Worm (Caenorhabditis elegans) whole organism, L2 larva: Measurements from ENCODE around the gene best-23.

ENCODE experiments used
- C34F6.9 ChIP-seq: fragments of 150-350 bp; optimal IDR thresholded peaks from 2 replicates; lab custom pipeline; 2014; ENCODE audit warnings: missing biosample characterization, missing genetic modification characterization
- F13H6.1 ChIP-seq: sonication (generic microtip); optimal IDR thresholded peaks from 2 replicates; lab custom pipeline; 2016; ENCODE audit warnings: missing genetic modification characterization, missing compliant biosample characterization
- R02D3.7 ChIP-seq: fragments of 150-350 bp; optimal IDR thresholded peaks from 2 replicates; lab custom pipeline; 2014; ENCODE audit warnings: missing biosample characterization, missing genetic modification characterization
- ZK546.5 ChIP-seq: sonication (generic microtip); optimal IDR thresholded peaks from 2 replicates; lab custom pipeline; 2017; ENCODE audit warnings: missing biosample characterization, missing genetic modification characterization
- aly-2 ChIP-seq: fragments of 150-350 bp; optimal IDR thresholded peaks from 2 replicates; lab custom pipeline; 2014; ENCODE audit warnings: missing biosample characterization, missing genetic modification characterization
- ama-1 ChIP-seq: fragments of 150-350 bp; optimal IDR thresholded peaks from 2 replicates; lab custom pipeline; 2018; ENCODE audit warnings: inconsistent platforms
- blmp-1 ChIP-seq: sonication (generic microtip); optimal IDR thresholded peaks from 2 replicates; lab custom pipeline; 2017; ENCODE audit warnings: missing genetic modification characterization, mild to moderate bottlenecking, missing compliant biosample characterization, antibody characterized with exemption, moderate library complexity; ENCODE audit not compliant: insufficient read depth
- ceh-82 ChIP-seq: fragments of 150-350 bp; optimal IDR thresholded peaks from 2 replicates; lab custom pipeline; 2014; ENCODE audit warnings: missing biosample characterization, missing genetic modification characterization
- crh-2 ChIP-seq: sonication (generic microtip); optimal IDR thresholded peaks from 2 replicates; lab custom pipeline; 2017; ENCODE audit warnings: missing biosample characterization, missing genetic modification characterization
- dmd-4 ChIP-seq: sonication (generic microtip); optimal IDR thresholded peaks from 2 replicates; lab custom pipeline; 2017; ENCODE audit warnings: missing biosample characterization, missing genetic modification characterization
- elt-3 ChIP-seq: sonication (generic microtip); optimal IDR thresholded peaks from 2 replicates; lab custom pipeline; 2017; ENCODE audit warnings: missing biosample characterization, missing genetic modification characterization
- fos-1 ChIP-seq: fragments of 150-350 bp; optimal IDR thresholded peaks from 2 replicates; lab custom pipeline; 2014; ENCODE audit warnings: missing biosample characterization, missing genetic modification characterization
- lsy-2 ChIP-seq, 2 experiments: fragments of 150-350 bp in 1 of 2; sonication (generic microtip) in 1 of 2; optimal IDR thresholded peaks; 2 replicates each; lab custom pipeline; 2014 to 2017; ENCODE audit warnings: missing biosample characterization in 2 of 2, missing genetic modification characterization in 2 of 2
- mdl-1 ChIP-seq, 2 experiments: fragments of 150-350 bp in 1 of 2; sonication (generic microtip) in 1 of 2; optimal IDR thresholded peaks; 2 replicates each; lab custom pipeline; 2017; ENCODE audit warnings: missing biosample characterization in 2 of 2, missing genetic modification characterization in 2 of 2
- nhr-11 ChIP-seq: fragments of 150-350 bp; optimal IDR thresholded peaks from 2 replicates; lab custom pipeline; 2014; ENCODE audit warnings: missing biosample characterization, missing genetic modification characterization
- nhr-12 ChIP-seq: fragments of 150-350 bp; optimal IDR thresholded peaks from 2 replicates; lab custom pipeline; 2014; ENCODE audit warnings: missing biosample characterization, missing genetic modification characterization
- nhr-129 ChIP-seq: fragments of 150-350 bp; optimal IDR thresholded peaks from 2 replicates; lab custom pipeline; 2014; ENCODE audit warnings: missing biosample characterization, missing genetic modification characterization
- nhr-21 ChIP-seq: fragments of 150-350 bp; optimal IDR thresholded peaks from 2 replicates; lab custom pipeline; 2014; ENCODE audit warnings: missing biosample characterization, missing genetic modification characterization
- nhr-23 ChIP-seq: fragments of 150-350 bp; optimal IDR thresholded peaks from 2 replicates; lab custom pipeline; 2014; ENCODE audit warnings: missing biosample characterization, missing genetic modification reagents, missing genetic modification characterization
- nhr-237 ChIP-seq: fragments of 150-350 bp; optimal IDR thresholded peaks from 2 replicates; lab custom pipeline; 2014; ENCODE audit warnings: missing biosample characterization, missing genetic modification characterization
- nhr-25 ChIP-seq: fragments of 150-350 bp; sonication (generic microtip); optimal IDR thresholded peaks from 3 replicates; lab custom pipeline; 2014; ENCODE audit warnings: missing biosample characterization, missing genetic modification characterization
- nhr-6 ChIP-seq: fragments of 150-350 bp; optimal IDR thresholded peaks from 2 replicates; lab custom pipeline; 2014; ENCODE audit warnings: missing biosample characterization, missing genetic modification characterization
- peb-1 ChIP-seq: fragments of 150-350 bp; optimal IDR thresholded peaks from 2 replicates; lab custom pipeline; 2014; ENCODE audit warnings: missing biosample characterization, missing genetic modification characterization
- sem-4 ChIP-seq: fragments of 150-350 bp; optimal IDR thresholded peaks from 2 replicates; lab custom pipeline; 2014; ENCODE audit warnings: missing biosample characterization, missing genetic modification reagents, missing genetic modification characterization
- skn-1 ChIP-seq: sonication (generic microtip); optimal IDR thresholded peaks from 2 replicates; lab custom pipeline; 2017; ENCODE audit warnings: missing biosample characterization, missing genetic modification characterization
- sma-3 ChIP-seq: sonication (generic microtip); optimal IDR thresholded peaks from 2 replicates; lab custom pipeline; 2016; ENCODE audit warnings: missing genetic modification reagents, missing genetic modification characterization, missing compliant biosample characterization
- sma-9 ChIP-seq, 2 experiments: fragments of 150-350 bp in 1 of 2; sonication (generic microtip) in 1 of 2; optimal IDR thresholded peaks; 2 replicates each; lab custom pipeline; 2014 to 2016; ENCODE audit warnings: missing genetic modification characterization in 2 of 2, mild to moderate bottlenecking in 1 of 2, missing biosample characterization in 1 of 2, missing compliant biosample characterization in 1 of 2, missing genetic modification reagents in 1 of 2, moderate library complexity in 1 of 2
- snpc-4 ChIP-seq: fragments of 150-350 bp; optimal IDR thresholded peaks from 2 replicates; lab custom pipeline; 2014; ENCODE audit warnings: missing biosample characterization, missing genetic modification characterization
- unc-39 ChIP-seq: fragments of 150-350 bp; optimal IDR thresholded peaks from 2 replicates; lab custom pipeline; 2014; ENCODE audit warnings: missing biosample characterization, missing genetic modification characterization
- unc-55 ChIP-seq: fragments of 150-350 bp; sonication (generic microtip); optimal IDR thresholded peaks from 3 replicates; lab custom pipeline; 2014; ENCODE audit warnings: missing biosample characterization, missing genetic modification reagents, missing genetic modification characterization
- ztf-1 ChIP-seq: fragments of 200-800 bp; sonication (Bioruptor generic); conservative IDR thresholded peaks from 2 replicates; pipeline ENCODE4 v1.3.6; 2022; ENCODE audit warnings: missing genetic modification characterization, missing compliant biosample characterization
- ztf-11 ChIP-seq: sonication (generic microtip); optimal IDR thresholded peaks from 2 replicates; lab custom pipeline; 2017; ENCODE audit warnings: missing biosample characterization, missing genetic modification characterization
- ztf-4 ChIP-seq: fragments of 150-350 bp; optimal IDR thresholded peaks from 2 replicates; lab custom pipeline; 2014; ENCODE audit warnings: missing biosample characterization, missing genetic modification characterization

best-23 gene

ce11 chrII:7907539-7907997 is at the start of gene best-23:
TSS of gene best-23 (minus strand) at chrII:7907589.
- TF ChIP-seq nhr-11 (tag; lab: Kevin White, UChicago) (no peak), ztf-4 (tag; lab: Kevin White, UChicago) (no peak), lsy-2 (tag; optimal IDR thresholded peaks at IDR 0.05; lab: Kevin White, UChicago) (peak in 1 of 2 experiments; percentile 28), sma-9 (GFP tag; optimal IDR thresholded peaks at IDR 0.05; lab: Kevin White, UChicago) (peak; percentile 29), sma-9 (tag; optimal IDR thresholded peaks at IDR 0.05; lab: Kevin White, UChicago) (no peak), mdl-1 (tag; optimal IDR thresholded peaks at IDR 0.05; lab: Kevin White, UChicago) (no peak), ZK546.5 (tag; lab: Kevin White, UChicago) (no peak), nhr-237 (tag; lab: Kevin White, UChicago) (no peak), sem-4 (tag; lab: Kevin White, UChicago) (peak; percentile 3), C34F6.9 (tag; lab: Kevin White, UChicago) (peak; percentile 28), aly-2 (tag; lab: Kevin White, UChicago) (no peak), ama-1 (lab: Kevin White, UChicago) (no peak), snpc-4 (tag; lab: Kevin White, UChicago) (no peak)

ce11 chrII:7955548-7955947 is 48.2 kb upstream of the best-23 start:
- peak; percentile 46 for TF ChIP-seq unc-55
- TF ChIP-seq ztf-11 (tag; lab: Kevin White, UChicago), result no peak
- no peak for TF ChIP-seq sem-4 (tag; lab: Kevin White, UChicago)
- TF ChIP-seq fos-1 (tag; lab: Kevin White, UChicago), result no peak
- TF ChIP-seq ZK546.5 (tag; lab: Kevin White, UChicago), result no peak
- no peak for TF ChIP-seq elt-3
- TF ChIP-seq nhr-6 (tag; lab: Kevin White, UChicago), result no peak
- no peak for TF ChIP-seq nhr-129 (tag; lab: Kevin White, UChicago)
- no peak for TF ChIP-seq ztf-4 (tag; lab: Kevin White, UChicago)

- TF ChIP-seq unc-39 (tag; lab: Kevin White, UChicago), result no peak
- no peak for TF ChIP-seq sma-3 (GFP tag; lab: Kevin White, UChicago)
- TF ChIP-seq peb-1, result no peak
- TF ChIP-seq nhr-6 (tag; lab: Kevin White, UChicago), result no peak
- no peak for TF ChIP-seq mdl-1 (tag; optimal IDR thresholded peaks at IDR 0.05; lab: Kevin White, UChicago)
- TF ChIP-seq blmp-1 (tag; lab: Kevin White, UChicago), result no peak
- TF ChIP-seq R02D3.7 (tag; lab: Kevin White, UChicago), result no peak
- TF ChIP-seq nhr-21 (tag; lab: Kevin White, UChicago), result no peak
- TF ChIP-seq dmd-4 (tag; lab: Kevin White, UChicago), result no peak
- TF ChIP-seq F13H6.1 (tag; lab: Kevin White, UChicago), result no peak
- no peak for TF ChIP-seq fos-1 (tag; lab: Kevin White, UChicago)
- no peak for TF ChIP-seq ztf-11 (tag; lab: Kevin White, UChicago)
- TF ChIP-seq ztf-1 (GFP tag; lab: Robert Waterston, UW), result no peak
- no peak for TF ChIP-seq nhr-23
- no peak for TF ChIP-seq ceh-82 (tag; lab: Kevin White, UChicago)
- TF ChIP-seq C34F6.9 (tag; lab: Kevin White, UChicago), result no peak
- no peak for TF ChIP-seq nhr-129 (tag; lab: Kevin White, UChicago)
- TF ChIP-seq ZK546.5 (tag; lab: Kevin White, UChicago), result no peak
- TF ChIP-seq nhr-11 (tag; lab: Kevin White, UChicago), result no peak
Observed at ce11 chrII:7948278-7948677, 40.9 kb upstream of the best-23 start.

ce11 chrII:7946830-7947425 is 39.5 kb upstream of the best-23 start, which contains the start of gene ZK669.5:
TSS of gene ZK669.5 (minus strand) at chrII:7946880.
- no peak for TF ChIP-seq C34F6.9 (tag; lab: Kevin White, UChicago)
- no peak for TF ChIP-seq nhr-12 (tag; lab: Kevin White, UChicago)
- peak; percentile 54 for TF ChIP-seq crh-2
- peak; percentile 55 for TF ChIP-seq nhr-25 (tag; lab: Kevin White, UChicago)
- peak; percentile 45 for TF ChIP-seq sma-9 (GFP tag; optimal IDR thresholded peaks at IDR 0.05; lab: Kevin White, UChicago)
- no peak for TF ChIP-seq sma-9 (tag; optimal IDR thresholded peaks at IDR 0.05; lab: Kevin White, UChicago)
- no peak for TF ChIP-seq skn-1 (tag; lab: Kevin White, UChicago)
